Worm (Caenorhabditis elegans) whole organism, L3 larva: ENCODE data around the gene K11D9.3.

ENCODE experiments used
- R02D3.7 ChIP-seq: fragments of 150-350 bp; optimal IDR thresholded peaks from 2 replicates; lab custom pipeline; 2014; ENCODE audit warnings: missing biosample characterization, missing genetic modification characterization
- ZK546.5 ChIP-seq: sonication (generic microtip); optimal IDR thresholded peaks from 2 replicates; lab custom pipeline; 2017; ENCODE audit warnings: missing biosample characterization, missing genetic modification characterization
- aly-2 ChIP-seq: fragments of 150-350 bp; optimal IDR thresholded peaks from 2 replicates; lab custom pipeline; 2014; ENCODE audit warnings: missing biosample characterization, missing genetic modification characterization
- ama-1 ChIP-seq: fragments of 150-350 bp; optimal IDR thresholded peaks from 2 replicates; lab custom pipeline; 2018
- ceh-28 ChIP-seq: fragments of 150-350 bp; optimal IDR thresholded peaks from 2 replicates; lab custom pipeline; 2014; ENCODE audit warnings: missing biosample characterization, missing genetic modification reagents, missing genetic modification characterization
- daf-12 ChIP-seq: fragments of 150-350 bp; optimal IDR thresholded peaks from 2 replicates; lab custom pipeline; 2014; ENCODE audit warnings: missing biosample characterization, missing genetic modification reagents, missing genetic modification characterization
- egl-27 ChIP-seq: sonication (generic microtip); optimal IDR thresholded peaks from 4 replicates; lab custom pipeline; 2017; ENCODE audit warnings: missing biosample characterization, missing genetic modification reagents, missing genetic modification characterization
- egl-5 ChIP-seq: fragments of 150-350 bp; optimal IDR thresholded peaks from 2 replicates; lab custom pipeline; 2017; ENCODE audit warnings: missing biosample characterization, missing genetic modification reagents, missing genetic modification characterization, inconsistent platforms
- elt-1 ChIP-seq: fragments of 150-350 bp; optimal IDR thresholded peaks from 2 replicates; lab custom pipeline; 2014; ENCODE audit warnings: missing biosample characterization, missing genetic modification characterization
- elt-2 ChIP-seq: sonication (generic microtip); optimal IDR thresholded peaks from 2 replicates; lab custom pipeline; 2016; ENCODE audit warnings: missing genetic modification reagents, mild to moderate bottlenecking, missing genetic modification characterization, missing compliant biosample characterization
- elt-3 ChIP-seq, 3 experiments: fragments of 150-350 bp in 1 of 3; sonication (generic microtip) in 2 of 3; optimal IDR thresholded peaks; 2 replicates in 2 of 3; 4 replicates in 1 of 3; lab custom pipeline; 2014 to 2017; ENCODE audit warnings: missing biosample characterization in 3 of 3, missing genetic modification characterization in 3 of 3
- eor-1 ChIP-seq, 2 experiments: fragments of 150-350 bp; optimal IDR thresholded peaks; 2 replicates each; lab custom pipeline; 2014 to 2018; ENCODE audit warnings: missing biosample characterization in 2 of 2, missing genetic modification characterization in 2 of 2
- fkh-10 ChIP-seq: sonication (generic microtip); optimal IDR thresholded peaks from 2 replicates; lab custom pipeline; 2017; ENCODE audit warnings: missing biosample characterization, missing genetic modification reagents, missing genetic modification characterization
- fkh-2 ChIP-seq: fragments of 150-350 bp; optimal IDR thresholded peaks from 2 replicates; lab custom pipeline; 2014; ENCODE audit warnings: missing biosample characterization, missing genetic modification reagents, missing genetic modification characterization
- fos-1 ChIP-seq: fragments of 150-350 bp; optimal IDR thresholded peaks from 2 replicates; lab custom pipeline; 2014; ENCODE audit warnings: missing biosample characterization, missing genetic modification characterization
- hmg-11 ChIP-seq: sonication (generic microtip); optimal IDR thresholded peaks from 2 replicates; lab custom pipeline; 2016; ENCODE audit warnings: missing genetic modification characterization, missing compliant biosample characterization
- jun-1 ChIP-seq: fragments of 150-350 bp; optimal IDR thresholded peaks from 2 replicates; lab custom pipeline; 2014; ENCODE audit warnings: missing biosample characterization, missing genetic modification reagents, missing genetic modification characterization
- lin-15B ChIP-seq: fragments of 150-350 bp; optimal IDR thresholded peaks from 2 replicates; lab custom pipeline; 2014; ENCODE audit warnings: missing biosample characterization, missing genetic modification characterization
- lin-39 ChIP-seq: fragments of 150-350 bp; optimal IDR thresholded peaks from 2 replicates; lab custom pipeline; 2018; ENCODE audit warnings: missing biosample characterization, missing genetic modification reagents, missing genetic modification characterization
- lsy-12 ChIP-seq: sonication (generic microtip); optimal IDR thresholded peaks from 2 replicates; lab custom pipeline; 2016; ENCODE audit warnings: mild to moderate bottlenecking, missing genetic modification characterization, missing compliant biosample characterization
- mdl-1 ChIP-seq: fragments of 150-350 bp; optimal IDR thresholded peaks from 2 replicates; lab custom pipeline; 2014; ENCODE audit warnings: missing biosample characterization, missing genetic modification characterization
- mml-1 ChIP-seq: fragments of 150-350 bp; sonication (generic microtip); optimal IDR thresholded peaks from 3 replicates; lab custom pipeline; 2014; ENCODE audit warnings: missing biosample characterization, missing genetic modification characterization
- nfya-1 ChIP-seq: sonication (generic microtip); optimal IDR thresholded peaks from 2 replicates; lab custom pipeline; 2017; ENCODE audit warnings: missing genetic modification characterization, mild to moderate bottlenecking, missing compliant biosample characterization, antibody characterized with exemption, moderate library complexity; ENCODE audit not compliant: insufficient read depth
- nhr-11 ChIP-seq: fragments of 150-350 bp; optimal IDR thresholded peaks from 2 replicates; lab custom pipeline; 2014; ENCODE audit warnings: missing biosample characterization, missing genetic modification characterization
- nhr-12 ChIP-seq: fragments of 150-350 bp; optimal IDR thresholded peaks from 2 replicates; lab custom pipeline; 2014; ENCODE audit warnings: missing biosample characterization, missing genetic modification characterization
- nhr-23 ChIP-seq: fragments of 150-350 bp; optimal IDR thresholded peaks from 2 replicates; lab custom pipeline; 2014; ENCODE audit warnings: missing biosample characterization, missing genetic modification reagents, missing genetic modification characterization
- nhr-237 ChIP-seq: fragments of 150-350 bp; optimal IDR thresholded peaks from 2 replicates; lab custom pipeline; 2014; ENCODE audit warnings: missing biosample characterization, missing genetic modification characterization
- nhr-25 ChIP-seq: sonication (generic microtip); optimal IDR thresholded peaks from 2 replicates; lab custom pipeline; 2017; ENCODE audit warnings: missing biosample characterization, missing genetic modification characterization
- nhr-43 ChIP-seq: sonication (generic microtip); optimal IDR thresholded peaks from 2 replicates; lab custom pipeline; 2016; ENCODE audit warnings: mild to moderate bottlenecking, missing genetic modification characterization, missing compliant biosample characterization; ENCODE audit not compliant: poor library complexity, severe bottlenecking
- nhr-67 ChIP-seq: fragments of 150-350 bp; optimal IDR thresholded peaks from 2 replicates; lab custom pipeline; 2014; ENCODE audit warnings: missing biosample characterization, missing genetic modification characterization
- nhr-76 ChIP-seq: fragments of 150-350 bp; sonication (generic microtip); optimal IDR thresholded peaks from 5 replicates; lab custom pipeline; 2014; ENCODE audit warnings: missing biosample characterization, missing genetic modification characterization
- nhr-77 ChIP-seq: fragments of 150-350 bp; optimal IDR thresholded peaks from 2 replicates; lab custom pipeline; 2014; ENCODE audit warnings: missing biosample characterization, missing genetic modification characterization
- pha-4 ChIP-seq: fragments of 150-350 bp; optimal IDR thresholded peaks from 2 replicates; lab custom pipeline; 2014; ENCODE audit warnings: missing biosample characterization, missing genetic modification reagents, missing genetic modification characterization
- pqm-1 ChIP-seq: fragments of 150-350 bp; optimal IDR thresholded peaks from 2 replicates; lab custom pipeline; 2017; ENCODE audit warnings: missing biosample characterization, missing genetic modification characterization, inconsistent platforms
- sea-2 ChIP-seq: fragments of 150-350 bp; sonication (generic microtip); optimal IDR thresholded peaks from 4 replicates; lab custom pipeline; 2014; ENCODE audit warnings: missing biosample characterization, missing genetic modification reagents, missing genetic modification characterization
- skn-1 ChIP-seq: fragments of 150-350 bp; optimal IDR thresholded peaks from 2 replicates; lab custom pipeline; 2014; ENCODE audit warnings: missing biosample characterization, missing genetic modification characterization
- snpc-4 ChIP-seq: fragments of 150-350 bp; optimal IDR thresholded peaks from 2 replicates; lab custom pipeline; 2014; ENCODE audit warnings: missing biosample characterization, missing genetic modification characterization
- tbx-2 ChIP-seq: sonication (generic microtip); optimal IDR thresholded peaks from 2 replicates; lab custom pipeline; 2016; ENCODE audit warnings: mild to moderate bottlenecking, missing genetic modification characterization, missing compliant biosample characterization
- unc-39 ChIP-seq: sonication (generic microtip); optimal IDR thresholded peaks from 4 replicates; lab custom pipeline; 2017; ENCODE audit warnings: missing biosample characterization, missing genetic modification characterization
- ztf-11 ChIP-seq: fragments of 150-350 bp; optimal IDR thresholded peaks from 2 replicates; lab custom pipeline; 2014; ENCODE audit warnings: missing biosample characterization, missing genetic modification characterization

K11D9.3 gene

ce11 chrIII:10754379-10754778 is 47.6 kb downstream of the K11D9.3 start:
- TF ChIP-seq ztf-11 (no peak), nhr-23 (tag; lab: Kevin White, UChicago) (no peak), R02D3.7 (tag; lab: Kevin White, UChicago) (no peak), snpc-4 (tag; lab: Kevin White, UChicago) (no peak), tbx-2 (tag; lab: Kevin White, UChicago) (no peak), aly-2 (tag; lab: Kevin White, UChicago) (no peak), nhr-237 (tag; lab: Kevin White, UChicago) (no peak), nfya-1 (no peak), unc-39 (tag; lab: Kevin White, UChicago) (no peak), pha-4 (tag; lab: Kevin White, UChicago) (no peak), mdl-1 (tag; lab: Kevin White, UChicago) (no peak), lin-39 (tag; lab: Kevin White, UChicago) (no peak), egl-5 (tag; lab: Kevin White, UChicago) (no peak), sea-2 (GFP tag; lab: Kevin White, UChicago) (no peak), hmg-11 (tag; lab: Kevin White, UChicago) (no peak)

- peak; percentile 1 for TF ChIP-seq elt-2 (tag; lab: Kevin White, UChicago)
- TF ChIP-seq, all 47 proteins: peak for 1; not testable (repeated sequence) for 46
These were observed 52.0 kb downstream of the K11D9.3 start, which contains the start of gene enu-3.6 for ce11 chrIII:10750043-10750442. TSS of gene enu-3.6 (plus strand) at chrIII:10750434.

ce11 chrIII:10747620-10748479 is 54.2 kb downstream of the K11D9.3 start, which contains the start of the genes ran-1 and dkc-1:
TSS of gene ran-1 (minus strand) at chrIII:10747728.
TSS of gene dkc-1 (plus strand) at chrIII:10748429.
- TF ChIP-seq ama-1 (lab: Kevin White, UChicago) (peak; percentile 47), ceh-28 (tag; lab: Kevin White, UChicago) (peak; percentile 74), R02D3.7 (tag; lab: Kevin White, UChicago) (no peak), nhr-77 (tag; lab: Kevin White, UChicago) (no peak), nhr-67 (no peak), skn-1 (peak; percentile 82), nhr-23 (tag; lab: Kevin White, UChicago) (peak; percentile 55), egl-5 (tag; lab: Kevin White, UChicago) (peak; percentile 59), egl-27 (tag; lab: Kevin White, UChicago) (no peak), daf-12 (tag; lab: Kevin White, UChicago) (no peak), lsy-12 (tag; lab: Kevin White, UChicago) (no peak), nhr-43 (no peak), sea-2 (GFP tag; lab: Kevin White, UChicago) (no peak), elt-2 (tag; lab: Kevin White, UChicago) (peak; percentile 55), hmg-11 (tag; lab: Kevin White, UChicago) (peak; percentile 73), lin-15B (tag; lab: Kevin White, UChicago) (peak; percentile 72), pqm-1 (peak; percentile 15), mml-1 (tag; lab: Kevin White, UChicago) (no peak), ZK546.5 (tag; lab: Kevin White, UChicago) (no peak), fos-1 (tag; lab: Kevin White, UChicago) (no peak), jun-1 (tag; lab: Kevin White, UChicago) (no peak), nhr-12 (tag; lab: Kevin White, UChicago) (no peak), fkh-2 (tag; lab: Kevin White, UChicago) (no peak), nfya-1 (peak; percentile 93), pha-4 (tag; lab: Kevin White, UChicago) (peak; percentile 81), aly-2 (tag; lab: Kevin White, UChicago) (no peak), nhr-11 (no peak), mdl-1 (tag; lab: Kevin White, UChicago) (no peak), lin-39 (tag; lab: Kevin White, UChicago) (peak; percentile 75), fkh-10 (GFP tag; lab: Kevin White, UChicago) (no peak), nhr-76 (tag; lab: Kevin White, UChicago) (no peak), nhr-25 (tag; lab: Kevin White, UChicago) (peak; percentile 73), eor-1 (tag; optimal IDR thresholded peaks at IDR 0.05; lab: Kevin White, UChicago) (no peak), snpc-4 (tag; lab: Kevin White, UChicago) (peak; percentile 76), elt-3 (tag; optimal IDR thresholded peaks at IDR 0.05; lab: Kevin White, UChicago) (no peak), elt-1 (tag; lab: Kevin White, UChicago) (no peak)
